Worm (Caenorhabditis elegans) whole organism, L1 larva: Measurements from ENCODE around the gene raga-1.

ENCODE experiments used
- C16A3.4 ChIP-seq: fragments of 150-350 bp; optimal IDR thresholded peaks from 2 replicates; lab custom pipeline; 2014; ENCODE audit warnings: missing biosample characterization, missing genetic modification characterization
- C34B4.2 ChIP-seq: sonication (generic microtip); optimal IDR thresholded peaks from 2 replicates; lab custom pipeline; 2017; ENCODE audit warnings: mild to moderate bottlenecking, missing genetic modification characterization, missing compliant biosample characterization
- F16B12.6 ChIP-seq: fragments of 150-350 bp; optimal IDR thresholded peaks from 2 replicates; lab custom pipeline; 2014; ENCODE audit warnings: missing biosample characterization, missing genetic modification characterization
- alr-1 ChIP-seq: fragments of 200-800 bp; sonication (Bioruptor generic); optimal IDR thresholded peaks from 2 replicates; lab custom pipeline; 2018; ENCODE audit warnings: borderline replicate concordance, mild to moderate bottlenecking, missing genetic modification characterization, missing compliant biosample characterization
- blmp-1 ChIP-seq: fragments of 150-350 bp; optimal IDR thresholded peaks from 2 replicates; lab custom pipeline; 2014; ENCODE audit warnings: missing biosample characterization, missing genetic modification characterization
- ceh-82 ChIP-seq, 3 experiments: fragments of 150-350 bp in 1 of 3; sonication (generic microtip) in 2 of 3; optimal IDR thresholded peaks; 2 replicates each; lab custom pipeline; 2014 to 2017; ENCODE audit warnings: missing biosample characterization in 3 of 3, missing genetic modification characterization in 3 of 3
- ces-1 ChIP-seq: fragments of 150-350 bp; optimal IDR thresholded peaks from 2 replicates; lab custom pipeline; 2014; ENCODE audit warnings: missing biosample characterization, missing genetic modification reagents, missing genetic modification characterization
- dpl-1 ChIP-seq, 3 experiments: fragments of 150-350 bp in 2 of 3; sonication (generic microtip) in 1 of 3; optimal IDR thresholded peaks; 2 replicates each; lab custom pipeline; 2014 to 2017; ENCODE audit warnings: missing biosample characterization in 3 of 3, missing genetic modification characterization in 3 of 3, missing genetic modification reagents in 3 of 3
- dsc-1 ChIP-seq: sonication (generic microtip); optimal IDR thresholded peaks from 2 replicates; lab custom pipeline; 2016; ENCODE audit warnings: mild to moderate bottlenecking, missing genetic modification characterization, missing compliant biosample characterization
- efl-1 ChIP-seq, 4 experiments: fragments of 150-350 bp; optimal IDR thresholded peaks in 3 of 4; peaks in 1 of 4; 1 replicate in 1 of 4; 2 replicates in 3 of 4; lab custom pipeline; 2014; ENCODE audit warnings: missing biosample characterization in 2 of 4, missing genetic modification characterization in 2 of 4, missing genetic modification reagents in 2 of 4
- egl-27 ChIP-seq, 2 experiments: fragments of 150-350 bp in 1 of 2; sonication (generic microtip); optimal IDR thresholded peaks; 3 replicates each; lab custom pipeline; 2017 to 2018; ENCODE audit warnings: missing biosample characterization in 2 of 2, missing genetic modification characterization in 2 of 2, missing genetic modification reagents in 2 of 2
- elt-2 ChIP-seq: sonication (generic microtip); optimal IDR thresholded peaks from 2 replicates; lab custom pipeline; 2016; ENCODE audit warnings: missing genetic modification characterization, mild to moderate bottlenecking, inconsistent platforms, missing compliant biosample characterization, missing genetic modification reagents
- elt-3 ChIP-seq, 6 experiments: fragments of 150-350 bp in 1 of 6; sonication (generic microtip); optimal IDR thresholded peaks; 2 replicates each; lab custom pipeline; 2017 to 2018; ENCODE audit warnings: missing biosample characterization in 6 of 6, missing genetic modification characterization in 6 of 6, inconsistent platforms in 1 of 6
- ets-5 ChIP-seq: fragments of 200-800 bp; sonication (Bioruptor generic); IDR thresholded peaks from 2 replicates; pipeline ENCODE4 v1.3.6; 2022; ENCODE audit warnings: missing genetic modification characterization, missing compliant biosample characterization
- fkh-10 ChIP-seq: sonication (generic microtip); optimal IDR thresholded peaks from 2 replicates; lab custom pipeline; 2017; ENCODE audit warnings: missing biosample characterization, missing genetic modification reagents, missing genetic modification characterization
- fkh-8 ChIP-seq: sonication (generic microtip); optimal IDR thresholded peaks from 2 replicates; lab custom pipeline; 2016; ENCODE audit warnings: mild to moderate bottlenecking, missing genetic modification characterization, missing compliant biosample characterization
- fos-1 ChIP-seq: fragments of 150-350 bp; optimal IDR thresholded peaks from 2 replicates; lab custom pipeline; 2014; ENCODE audit warnings: missing biosample characterization, missing genetic modification characterization
- irx-1 ChIP-seq: sonication (generic microtip); optimal IDR thresholded peaks from 2 replicates; lab custom pipeline; 2016; ENCODE audit warnings: missing genetic modification characterization, missing compliant biosample characterization
- lin-14 ChIP-seq: fragments of 200-800 bp; sonication (Bioruptor generic); optimal IDR thresholded peaks from 2 replicates; lab custom pipeline; 2018; ENCODE audit warnings: mild to moderate bottlenecking, missing genetic modification characterization, moderate library complexity, missing compliant biosample characterization
- lin-35 ChIP-seq, 2 experiments: fragments of 150-350 bp; optimal IDR thresholded peaks; 2 replicates each; lab custom pipeline; 2014; ENCODE audit warnings: missing biosample characterization in 2 of 2, missing genetic modification characterization in 2 of 2, missing genetic modification reagents in 2 of 2
- lin-39 ChIP-seq: fragments of 150-350 bp; optimal IDR thresholded peaks from 2 replicates; lab custom pipeline; 2014; ENCODE audit warnings: missing biosample characterization, missing genetic modification reagents, missing genetic modification characterization
- mep-1 ChIP-seq: fragments of 150-350 bp; optimal IDR thresholded peaks from 2 replicates; lab custom pipeline; 2014; ENCODE audit warnings: missing biosample characterization, missing genetic modification characterization
- nhr-20 ChIP-seq: sonication (generic microtip); optimal IDR thresholded peaks from 2 replicates; lab custom pipeline; 2016; ENCODE audit warnings: mild to moderate bottlenecking, missing genetic modification characterization, missing compliant biosample characterization
- nhr-28 ChIP-seq: fragments of 150-350 bp; optimal IDR thresholded peaks from 2 replicates; lab custom pipeline; 2014; ENCODE audit warnings: missing biosample characterization, missing genetic modification characterization
- nhr-47 ChIP-seq: sonication (generic microtip); optimal IDR thresholded peaks from 2 replicates; lab custom pipeline; 2016; ENCODE audit warnings: mild to moderate bottlenecking, missing genetic modification characterization, moderate library complexity, missing compliant biosample characterization
- nhr-71 ChIP-seq: sonication (generic microtip); optimal IDR thresholded peaks from 2 replicates; lab custom pipeline; 2016; ENCODE audit warnings: mild to moderate bottlenecking, missing genetic modification characterization, moderate library complexity, missing compliant biosample characterization
- nhr-84 ChIP-seq: sonication (generic microtip); optimal IDR thresholded peaks from 2 replicates; lab custom pipeline; 2017; ENCODE audit warnings: missing biosample characterization, missing genetic modification characterization
- nhr-90 ChIP-seq: sonication (generic microtip); optimal IDR thresholded peaks from 2 replicates; lab custom pipeline; 2016; ENCODE audit warnings: mild to moderate bottlenecking, missing genetic modification characterization, missing compliant biosample characterization; ENCODE audit not compliant: poor library complexity
- pag-3 ChIP-seq: sonication (generic microtip); optimal IDR thresholded peaks from 2 replicates; lab custom pipeline; 2017; ENCODE audit warnings: missing genetic modification characterization, mild to moderate bottlenecking, missing compliant biosample characterization, antibody characterized with exemption, borderline replicate concordance; ENCODE audit not compliant: insufficient read depth
- pax-3 ChIP-seq: fragments of 200-800 bp; sonication (Bioruptor generic); optimal IDR thresholded peaks from 2 replicates; lab custom pipeline; 2018; ENCODE audit warnings: mild to moderate bottlenecking, missing genetic modification characterization, moderate library complexity, missing compliant biosample characterization
- rnt-1 ChIP-seq: sonication (generic microtip); optimal IDR thresholded peaks from 2 replicates; lab custom pipeline; 2016; ENCODE audit warnings: mild to moderate bottlenecking, missing genetic modification characterization, moderate library complexity, missing compliant biosample characterization
- snpc-4 ChIP-seq: fragments of 150-350 bp; optimal IDR thresholded peaks from 2 replicates; lab custom pipeline; 2014; ENCODE audit warnings: missing biosample characterization, missing genetic modification characterization
- sox-4 ChIP-seq: sonication (generic microtip); optimal IDR thresholded peaks from 2 replicates; lab custom pipeline; 2016; ENCODE audit warnings: missing genetic modification characterization, missing compliant biosample characterization
- sptf-1 ChIP-seq: fragments of 150-350 bp; optimal IDR thresholded peaks from 2 replicates; lab custom pipeline; 2014; ENCODE audit warnings: missing biosample characterization, missing genetic modification characterization
- sup-37 ChIP-seq: fragments of 200-800 bp; sonication (Bioruptor generic); optimal IDR thresholded peaks from 2 replicates; lab custom pipeline; 2018; ENCODE audit warnings: mild to moderate bottlenecking, missing genetic modification characterization, missing compliant biosample characterization
- tbx-2 ChIP-seq: sonication (generic microtip); optimal IDR thresholded peaks from 2 replicates; lab custom pipeline; 2016; ENCODE audit warnings: missing genetic modification characterization, missing compliant biosample characterization
- unc-130 ChIP-seq: fragments of 150-350 bp; optimal IDR thresholded peaks from 2 replicates; lab custom pipeline; 2017; ENCODE audit warnings: missing biosample characterization, missing genetic modification characterization, inconsistent platforms
- unc-30 ChIP-seq: sonication (generic microtip); optimal IDR thresholded peaks from 2 replicates; lab custom pipeline; 2017; ENCODE audit warnings: missing biosample characterization, missing genetic modification characterization
- unc-62 ChIP-seq: fragments of 150-350 bp; optimal IDR thresholded peaks from 2 replicates; lab custom pipeline; 2014; ENCODE audit warnings: missing biosample characterization, missing genetic modification reagents, missing genetic modification characterization
- unc-86 ChIP-seq: sonication (generic microtip); optimal IDR thresholded peaks from 2 replicates; lab custom pipeline; 2016; ENCODE audit warnings: missing genetic modification characterization, missing compliant biosample characterization
- ztf-11 ChIP-seq, 2 experiments: sonication (generic microtip); optimal IDR thresholded peaks; 2 replicates each; lab custom pipeline; 2016 to 2017; ENCODE audit warnings: missing genetic modification characterization in 2 of 2, missing biosample characterization in 1 of 2, missing compliant biosample characterization in 1 of 2

raga-1 gene

ce11 chrII:11329021-11329479, 27.9 kb downstream of the raga-1 start, which contains the start of gene tag-180:
TSS of gene tag-180 (minus strand) at chrII:11329429.
- peak; percentile 63 for TF ChIP-seq lin-14 (GFP tag; lab: Kevin White, UChicago)
- no peak for TF ChIP-seq irx-1 (tag; lab: Kevin White, UChicago)
- no peak for TF ChIP-seq lin-39 (tag; lab: Kevin White, UChicago)
- no peak for TF ChIP-seq dsc-1 (tag; lab: Kevin White, UChicago)
- no peak for TF ChIP-seq fos-1 (tag; lab: Kevin White, UChicago)
- TF ChIP-seq fkh-8 (tag; lab: Kevin White, UChicago): no peak
- TF ChIP-seq ceh-82 (tag; optimal IDR thresholded peaks at IDR 0.05; lab: Kevin White, UChicago): peak in 1 of 3 experiments; percentile 1
- TF ChIP-seq unc-130 (tag; lab: Kevin White, UChicago): no peak

DNA sequence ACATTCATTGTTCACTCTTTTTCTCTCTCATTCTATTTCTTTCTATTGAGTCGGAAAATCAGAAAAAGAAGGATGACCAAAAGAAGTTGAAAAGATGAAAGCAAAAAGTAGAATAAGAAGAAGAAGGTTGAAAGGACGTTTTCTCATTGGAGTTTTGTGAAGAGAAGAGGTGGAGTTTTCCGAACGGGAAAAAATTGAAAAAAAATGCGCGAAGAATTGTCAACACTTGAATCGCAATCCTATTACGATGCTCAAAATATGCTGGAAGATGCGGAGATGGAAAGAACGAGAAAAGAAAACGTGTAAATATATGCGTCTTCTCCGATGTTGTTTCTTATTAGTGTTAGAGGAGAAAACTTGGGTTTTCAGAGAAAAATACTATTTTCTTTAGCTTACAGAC, 32.2 kb downstream of the raga-1 start:
- no peak for TF ChIP-seq sup-37 (GFP tag; lab: Kevin White, UChicago)
- TF ChIP-seq ztf-11 (tag; optimal IDR thresholded peaks at IDR 0.05; lab: Kevin White, UChicago): no peak
- peak; percentile 44 for TF ChIP-seq fkh-10 (GFP tag; lab: Kevin White, UChicago)
- TF ChIP-seq nhr-20 (tag; lab: Kevin White, UChicago): no peak
- no peak for TF ChIP-seq tbx-2 (tag; lab: Kevin White, UChicago)
- no peak for TF ChIP-seq ets-5 (GFP tag; lab: Robert Waterston, UW)
- TF ChIP-seq lin-14 (GFP tag; lab: Kevin White, UChicago): peak; percentile 36
- no peak for TF ChIP-seq dpl-1 (GFP tag; optimal IDR thresholded peaks at IDR 0.05; lab: Kevin White, UChicago)

ce11 chrII:11333846-11334638, 32.9 kb downstream of the raga-1 start:
- TF ChIP-seq lin-35 (GFP tag; optimal IDR thresholded peaks at IDR 0.05; lab: Kevin White, UChicago) (peak in 1 of 2 experiments; percentile 65), C16A3.4 (tag; lab: Kevin White, UChicago) (peak; percentile 6), nhr-20 (tag; lab: Kevin White, UChicago) (no peak), efl-1 (optimal IDR thresholded peaks at IDR 0.05; lab: Kevin White, UChicago) (peak in 1 of 2 experiments; percentile 38), efl-1 (GFP tag; optimal IDR thresholded peaks at IDR 0.05 in 1 of 2; lab: Kevin White, UChicago) (peak; percentile 42 to 71), dsc-1 (tag; lab: Kevin White, UChicago) (no peak), nhr-28 (tag; lab: Kevin White, UChicago) (no peak), snpc-4 (peak; percentile 62), nhr-71 (tag; lab: Kevin White, UChicago) (peak; percentile 15), elt-2 (tag; lab: Kevin White, UChicago) (peak; percentile 34), nhr-90 (tag; lab: Kevin White, UChicago) (peak; percentile 16), dpl-1 (GFP tag; optimal IDR thresholded peaks at IDR 0.05; lab: Kevin White, UChicago) (peak; percentile 25 to 56 (median 54)), F16B12.6 (tag; lab: Kevin White, UChicago) (no peak), mep-1 (tag; lab: Kevin White, UChicago) (peak; percentile 9)

- TF ChIP-seq mep-1 (tag; lab: Kevin White, UChicago): no peak
- TF ChIP-seq sox-4: no peak
- TF ChIP-seq irx-1 (tag; lab: Kevin White, UChicago): no peak
- TF ChIP-seq fkh-10 (GFP tag; lab: Kevin White, UChicago): peak; percentile 39
- no peak for TF ChIP-seq sptf-1 (tag; lab: Kevin White, UChicago)
- TF ChIP-seq rnt-1 (tag; lab: Kevin White, UChicago): no peak
- TF ChIP-seq blmp-1 (tag; lab: Kevin White, UChicago): no peak
- TF ChIP-seq C34B4.2: no peak
- TF ChIP-seq pax-3: no peak
- TF ChIP-seq unc-130 (tag; lab: Kevin White, UChicago): no peak
- TF ChIP-seq nhr-84: no peak
- no peak for TF ChIP-seq unc-62
- TF ChIP-seq nhr-47 (tag; lab: Kevin White, UChicago): peak; percentile 12
- no peak for TF ChIP-seq nhr-90 (tag; lab: Kevin White, UChicago)
- TF ChIP-seq unc-30 (tag; lab: Kevin White, UChicago): no peak
- TF ChIP-seq unc-86 (tag; lab: Kevin White, UChicago): peak; percentile 19
- TF ChIP-seq ces-1 (GFP tag; lab: Kevin White, UChicago): peak; percentile 19
- peak in 1 of 3 experiments; percentile 9 for TF ChIP-seq ceh-82 (tag; optimal IDR thresholded peaks at IDR 0.05; lab: Kevin White, UChicago)
- TF ChIP-seq elt-3 (tag; optimal IDR thresholded peaks at IDR 0.05; lab: Kevin White, UChicago): no peak
- no peak for TF ChIP-seq egl-27 (tag; optimal IDR thresholded peaks at IDR 0.05; lab: Kevin White, UChicago)
- TF ChIP-seq pag-3 (tag; lab: Kevin White, UChicago): no peak
- TF ChIP-seq lin-14 (GFP tag; lab: Kevin White, UChicago): peak; percentile 75
- TF ChIP-seq alr-1 (tag; lab: Kevin White, UChicago): no peak
Observed at ce11 chrII:11335670-11336069, 34.5 kb downstream of the raga-1 start.
